Fruit fly (Drosophila melanogaster) whole organism, embryonic: Measurements from ENCODE around the gene mthl14.

Source experiments
- Aef1 ChIP-seq: fragments of 200-800 bp; sonication (Bioruptor generic); IDR thresholded peaks from 3 replicates; pipeline ENCODE4 v1.3.6; 2022; ENCODE audit warnings: missing biosample characterization, missing genetic modification characterization
- Antp ChIP-seq: fragments of 200-800 bp; sonication (Bioruptor generic); optimal IDR thresholded peaks from 3 replicates; lab custom pipeline; 2016; ENCODE audit warnings: missing biosample characterization, missing genetic modification characterization
- Atf6 ChIP-seq: fragments of 200-800 bp; sonication (Bioruptor generic); IDR thresholded peaks from 2 replicates; pipeline ENCODE4 v1.3.6; 2022; ENCODE audit warnings: missing biosample characterization, missing genetic modification characterization
- CG10462 ChIP-seq: fragments of 200-800 bp; sonication (Bioruptor generic); optimal IDR thresholded peaks from 2 replicates; lab custom pipeline; 2016; ENCODE audit warnings: missing biosample characterization, missing genetic modification characterization
- CG10654 ChIP-seq: fragments of 200-800 bp; sonication (Bioruptor generic); optimal IDR thresholded peaks from 2 replicates; lab custom pipeline; 2016; ENCODE audit warnings: missing biosample characterization, missing genetic modification characterization
- CG10959 ChIP-seq: fragments of 200-800 bp; sonication (Bioruptor generic); IDR thresholded peaks from 2 replicates; pipeline ENCODE4 v1.3.6; 2022; ENCODE audit warnings: missing biosample characterization, missing genetic modification characterization
- CG12104 ChIP-seq: fragments of 200-800 bp; sonication (Bioruptor generic); optimal IDR thresholded peaks from 3 replicates; lab custom pipeline; 2016; ENCODE audit warnings: missing biosample characterization, missing genetic modification characterization
- CG12769 ChIP-seq: fragments of 200-800 bp; sonication (Bioruptor generic); optimal IDR thresholded peaks from 2 replicates; lab custom pipeline; 2019; ENCODE audit warnings: missing biosample characterization, mild to moderate bottlenecking, missing genetic modification characterization, moderate library complexity
- CG12942 ChIP-seq: fragments of 200-800 bp; sonication (Bioruptor generic); optimal IDR thresholded peaks from 3 replicates; lab custom pipeline; 2016; ENCODE audit warnings: missing biosample characterization, missing genetic modification characterization
- CG14860 ChIP-seq: fragments of 200-800 bp; sonication (Bioruptor generic); IDR thresholded peaks from 3 replicates; pipeline ENCODE4 v1.3.6; 2022; ENCODE audit warnings: missing biosample characterization, missing genetic modification characterization; ENCODE audit not compliant: partially characterized antibody
- CG1529 ChIP-seq: fragments of 200-800 bp; sonication (Bioruptor generic); optimal IDR thresholded peaks from 3 replicates; lab custom pipeline; 2018; ENCODE audit warnings: missing biosample characterization, missing genetic modification characterization
- CG15479 ChIP-seq: fragments of 200-800 bp; sonication (Bioruptor generic); optimal IDR thresholded peaks from 3 replicates; lab custom pipeline; 2019; ENCODE audit warnings: missing biosample characterization, mild to moderate bottlenecking, missing genetic modification characterization, moderate library complexity
- CG16863 ChIP-seq: fragments of 200-800 bp; sonication (Bioruptor generic); optimal IDR thresholded peaks from 3 replicates; lab custom pipeline; 2016; ENCODE audit warnings: missing biosample characterization, missing genetic modification characterization
- CG17186 ChIP-seq: fragments of 200-800 bp; sonication (Bioruptor generic); optimal IDR thresholded peaks from 3 replicates; lab custom pipeline; 2017; ENCODE audit warnings: missing biosample characterization, missing genetic modification reagents, missing genetic modification characterization
- CG2116 ChIP-seq: fragments of 200-800 bp; sonication (Bioruptor generic); optimal IDR thresholded peaks from 3 replicates; lab custom pipeline; 2018; ENCODE audit warnings: missing biosample characterization, mild to moderate bottlenecking, missing genetic modification characterization
- CG30403 ChIP-seq: fragments of 200-800 bp; sonication (Bioruptor generic); optimal IDR thresholded peaks from 3 replicates; lab custom pipeline; 2016; ENCODE audit warnings: missing biosample characterization, missing genetic modification characterization
- CG3163 ChIP-seq: fragments of 200-800 bp; sonication (Bioruptor generic); optimal IDR thresholded peaks from 3 replicates; lab custom pipeline; 2016; ENCODE audit warnings: missing biosample characterization, missing genetic modification characterization
- CG7987 ChIP-seq: fragments of 200-800 bp; sonication (Bioruptor generic); optimal IDR thresholded peaks from 2 replicates; lab custom pipeline; 2018; ENCODE audit warnings: missing biosample characterization, mild to moderate bottlenecking, missing genetic modification characterization, moderate library complexity
- CG8089 ChIP-seq: fragments of 200-800 bp; sonication (Bioruptor generic); optimal IDR thresholded peaks from 3 replicates; lab custom pipeline; 2016; ENCODE audit warnings: missing biosample characterization, missing genetic modification characterization
- CG8290 ChIP-seq, 3 experiments: fragments of 200-800 bp; sonication (Bioruptor generic); optimal IDR thresholded peaks; 2 replicates each; lab custom pipeline; 2016 to 2019; ENCODE audit warnings: missing biosample characterization in 3 of 3, missing genetic modification characterization in 3 of 3, mild to moderate bottlenecking in 2 of 3, moderate library complexity in 1 of 3
- E2f2 ChIP-seq: fragments of 200-800 bp; sonication (Bioruptor generic); IDR thresholded peaks from 2 replicates; pipeline ENCODE4 v1.3.6; 2022; ENCODE audit warnings: missing biosample characterization, missing genetic modification characterization
- Eip74EF ChIP-seq, 2 experiments: fragments of 200-800 bp in 1 of 2; fragments of >200 bp in 1 of 2; sonication (Bioruptor generic) in 1 of 2; optimal IDR thresholded peaks; 2 replicates each; lab custom pipeline; 2017 to 2019; ENCODE audit warnings: missing biosample characterization in 2 of 2, missing genetic modification characterization in 2 of 2, mild to moderate bottlenecking in 1 of 2, moderate library complexity in 1 of 2
- Elba2 ChIP-seq: fragments of 200-800 bp; sonication (Bioruptor generic); optimal IDR thresholded peaks from 3 replicates; lab custom pipeline; 2016; ENCODE audit warnings: missing biosample characterization, missing genetic modification characterization
- Ets65A ChIP-seq: fragments of 200-800 bp; sonication (Bioruptor generic); peaks from one replicate; lab custom pipeline; 2016; ENCODE audit warnings: missing biosample characterization, missing genetic modification characterization
- Fer3 ChIP-seq: fragments of 200-800 bp; sonication (Bioruptor generic); optimal IDR thresholded peaks from 2 replicates; lab custom pipeline; 2018; ENCODE audit warnings: missing biosample characterization, mild to moderate bottlenecking, missing genetic modification characterization, moderate library complexity
- H15 ChIP-seq: fragments of 200-800 bp; sonication (Bioruptor generic); IDR thresholded peaks from 3 replicates; pipeline ENCODE4 v1.3.6; 2022; ENCODE audit warnings: missing biosample characterization, missing genetic modification characterization
- Hr3 ChIP-seq: fragments of 200-800 bp; sonication (Bioruptor generic); optimal IDR thresholded peaks from 3 replicates; lab custom pipeline; 2016; ENCODE audit warnings: missing biosample characterization, missing genetic modification characterization
- Hr78 ChIP-seq, 2 experiments: fragments of 200-800 bp in 1 of 2; fragments of >200 bp in 1 of 2; sonication (Bioruptor generic) in 1 of 2; optimal IDR thresholded peaks; 2 replicates each; lab custom pipeline; 2017 to 2019; ENCODE audit warnings: missing biosample characterization in 2 of 2, missing genetic modification characterization in 2 of 2, mild to moderate bottlenecking in 1 of 2, moderate library complexity in 1 of 2
- Jarid2 ChIP-seq: fragments of 200-800 bp; sonication (Bioruptor generic); optimal IDR thresholded peaks from 3 replicates; lab custom pipeline; 2017; ENCODE audit warnings: mild to moderate bottlenecking, missing biosample characterization, missing genetic modification reagents, missing genetic modification characterization
- MBD-R2 ChIP-seq: fragments of 200-800 bp; sonication (Bioruptor generic); IDR thresholded peaks from 2 replicates; pipeline ENCODE4 v1.3.6; 2022; ENCODE audit warnings: missing biosample characterization, missing genetic modification characterization
- Nf-YB ChIP-seq: fragments of 200-800 bp; sonication (Bioruptor generic); optimal IDR thresholded peaks from 3 replicates; lab custom pipeline; 2019; ENCODE audit warnings: missing biosample characterization, mild to moderate bottlenecking, missing genetic modification characterization, moderate library complexity
- Sry-δ ChIP-seq: fragments of 200-800 bp; sonication (Bioruptor generic); optimal IDR thresholded peaks from 2 replicates; lab custom pipeline; 2016; ENCODE audit warnings: missing biosample characterization, missing genetic modification characterization
- Vsx1 ChIP-seq: fragments of 200-800 bp; sonication (Bioruptor generic); optimal IDR thresholded peaks from 2 replicates; lab custom pipeline; 2017; ENCODE audit warnings: missing biosample characterization, mild to moderate bottlenecking, missing genetic modification characterization, missing genetic modification reagents
- YL-1 ChIP-seq: fragments of 200-800 bp; sonication (Bioruptor generic); optimal IDR thresholded peaks from 3 replicates; lab custom pipeline; 2017; ENCODE audit warnings: missing biosample characterization, mild to moderate bottlenecking, missing genetic modification characterization
- br ChIP-seq: fragments of >200 bp; optimal IDR thresholded peaks from 2 replicates; lab custom pipeline; 2017
- bsh ChIP-seq, 2 experiments: fragments of 200-800 bp; sonication (Bioruptor generic); optimal IDR thresholded peaks; 2 replicates each; lab custom pipeline; 2017 to 2018; ENCODE audit warnings: mild to moderate bottlenecking in 2 of 2, missing biosample characterization in 2 of 2, missing genetic modification characterization in 2 of 2, moderate library complexity in 1 of 2
- btn ChIP-seq: fragments of 200-800 bp; sonication (Bioruptor generic); optimal IDR thresholded peaks from 2 replicates; lab custom pipeline; 2016; ENCODE audit warnings: missing biosample characterization, missing genetic modification characterization
- dysf ChIP-seq: fragments of 200-800 bp; sonication (Bioruptor generic); IDR thresholded peaks from 3 replicates; pipeline ENCODE4 v1.3.6; 2022; ENCODE audit warnings: missing biosample characterization, missing genetic modification characterization
- gce ChIP-seq: fragments of 200-800 bp; sonication (Bioruptor generic); IDR thresholded peaks from 3 replicates; pipeline ENCODE4 v1.3.6; 2022; ENCODE audit warnings: missing biosample characterization, missing genetic modification characterization
- jigr1 ChIP-seq: fragments of 200-800 bp; sonication (Bioruptor generic); IDR thresholded peaks from 3 replicates; pipeline ENCODE4 v1.3.6; 2022; ENCODE audit warnings: missing biosample characterization, missing genetic modification characterization
- ken ChIP-seq: fragments of 200-800 bp; sonication (Bioruptor generic); IDR thresholded peaks from 3 replicates; pipeline ENCODE4 v1.3.6; 2022; ENCODE audit warnings: missing biosample characterization, missing genetic modification characterization
- nmo ChIP-seq: fragments of 200-800 bp; sonication (Bioruptor generic); optimal IDR thresholded peaks from 2 replicates; lab custom pipeline; 2018; ENCODE audit warnings: missing biosample characterization, mild to moderate bottlenecking, missing genetic modification characterization, moderate library complexity
- nom ChIP-seq: fragments of 200-800 bp; sonication (Bioruptor generic); optimal IDR thresholded peaks from 2 replicates; lab custom pipeline; 2017; ENCODE audit warnings: missing biosample characterization, missing genetic modification characterization, mild to moderate bottlenecking, moderate library complexity, missing genetic modification reagents
- pho ChIP-seq: fragments of 200-800 bp; sonication (Bioruptor generic); optimal IDR thresholded peaks from 2 replicates; lab custom pipeline; 2016; ENCODE audit warnings: missing biosample characterization, missing genetic modification characterization
- pum ChIP-seq: fragments of 200-800 bp; sonication (Bioruptor generic); optimal IDR thresholded peaks from 2 replicates; lab custom pipeline; 2016; ENCODE audit warnings: missing biosample characterization, missing genetic modification characterization
- scrt ChIP-seq: fragments of 200-800 bp; sonication (Bioruptor generic); optimal IDR thresholded peaks from 2 replicates; lab custom pipeline; 2018; ENCODE audit warnings: missing biosample characterization, mild to moderate bottlenecking, missing genetic modification characterization, moderate library complexity
- ttk ChIP-seq: fragments of 200-800 bp; sonication (Bioruptor generic); IDR thresholded peaks from 2 replicates; pipeline ENCODE4 v2.1.2; 2022; ENCODE audit warnings: missing biosample characterization, missing genetic modification characterization
- tup ChIP-seq: fragments of 200-800 bp; sonication (Bioruptor generic); optimal IDR thresholded peaks from 2 replicates; lab custom pipeline; 2016; ENCODE audit warnings: missing biosample characterization, mild to moderate bottlenecking, missing genetic modification characterization, moderate library complexity
- usp ChIP-seq: fragments of >200 bp; optimal IDR thresholded peaks from 2 replicates; lab custom pipeline; 2017; ENCODE audit warnings: missing biosample characterization, missing genetic modification characterization
- zen2 ChIP-seq: fragments of 200-800 bp; sonication (Bioruptor generic); IDR thresholded peaks from 3 replicates; pipeline ENCODE4 v1.3.6; 2022; ENCODE audit warnings: missing biosample characterization, missing genetic modification characterization; ENCODE audit not compliant: partially characterized antibody

mthl14 gene

dm6 chr3L:246644-247199, 569 bp upstream of the mthl14 start (continued):
- TF ChIP-seq CG10959 (GFP tag; lab: Robert Waterston, UW), result no peak
- no peak for TF ChIP-seq Vsx1 (GFP tag; lab: Kevin White, UChicago)
- no peak for TF ChIP-seq scrt (GFP tag; lab: Kevin White, UChicago)
- TF ChIP-seq CG8290 (GFP tag; optimal IDR thresholded peaks at IDR 0.05; lab: Kevin White, UChicago), result peak; percentile 53
- TF ChIP-seq CG8290 (tag; optimal IDR thresholded peaks at IDR 0.05; lab: Kevin White, UChicago), result no peak
- peak; percentile 31 for TF ChIP-seq CG10654 (GFP tag; lab: Kevin White, UChicago)
- peak; percentile 27; the same call in 1 of the 3 replicates for TF ChIP-seq Aef1 (GFP tag; lab: Robert Waterston, UW)
- TF ChIP-seq Elba2 (GFP tag; lab: Kevin White, UChicago), result no peak
- no peak for TF ChIP-seq ttk (GFP tag; lab: Robert Waterston, UW)
- no peak for TF ChIP-seq btn (GFP tag; lab: Kevin White, UChicago)
- no peak for TF ChIP-seq CG10462 (GFP tag; lab: Kevin White, UChicago)
- TF ChIP-seq CG12104, result no peak
- TF ChIP-seq E2f2 (GFP tag; lab: Robert Waterston, UW), result peak; percentile 94
- no peak for TF ChIP-seq br
- TF ChIP-seq dysf (GFP tag; lab: Robert Waterston, UW), result peak; percentile 53; the same call in 2 of the 3 replicates
- peak; percentile 67 for TF ChIP-seq CG17186 (GFP tag; lab: Kevin White, UChicago)
- TF ChIP-seq Nf-YB (GFP tag; lab: Kevin White, UChicago), result peak; percentile 98
- peak; percentile 26 for TF ChIP-seq CG16863 (GFP tag; lab: Kevin White, UChicago)
- peak; percentile 41; the same call in 2 of the 3 replicates for TF ChIP-seq zen2
- TF ChIP-seq gce (GFP tag; lab: Robert Waterston, UW), result 0 out of 3 replicates have a peak, but pooled peaks have one; percentile 52
- no peak for TF ChIP-seq bsh (GFP tag; optimal IDR thresholded peaks at IDR 0.05; lab: Kevin White, UChicago)
- peak; percentile 96 for TF ChIP-seq Ets65A (GFP tag; lab: Kevin White, UChicago)
- TF ChIP-seq nom (GFP tag; lab: Kevin White, UChicago), result peak; percentile 26
- peak; percentile 73 for TF ChIP-seq pho (GFP tag; lab: Kevin White, UChicago)
- peak; percentile 55 for TF ChIP-seq MBD-R2 (GFP tag; lab: Robert Waterston, UW)
- no peak for TF ChIP-seq Fer3 (tag; lab: Kevin White, UChicago)
- TF ChIP-seq H15 (GFP tag; lab: Robert Waterston, UW), result 0 out of 3 replicates have a peak, but pooled peaks have one; percentile 40
- no peak for TF ChIP-seq CG1529
- TF ChIP-seq CG3163 (GFP tag; lab: Kevin White, UChicago), result no peak
- peak; percentile 77 for TF ChIP-seq Sry-δ (GFP tag; lab: Kevin White, UChicago)
- TF ChIP-seq usp (GFP tag; lab: Kevin White, UChicago), result no peak
- peak; percentile 46 for TF ChIP-seq CG30403 (GFP tag; lab: Kevin White, UChicago)
- peak; percentile 47; the same call in 1 of the 3 replicates for TF ChIP-seq ken (GFP tag; lab: Robert Waterston, UW)
- TF ChIP-seq YL-1 (GFP tag; lab: Kevin White, UChicago), result peak; percentile 91
- no peak for TF ChIP-seq jigr1 (GFP tag; lab: Robert Waterston, UW)
- TF ChIP-seq CG2116 (GFP tag; lab: Kevin White, UChicago), result peak; percentile 100
- TF ChIP-seq pum, result peak; percentile 19
- peak; percentile 2 for TF ChIP-seq Hr3 (GFP tag; lab: Kevin White, UChicago)
- TF ChIP-seq tup (GFP tag; lab: Kevin White, UChicago), result no peak
- no peak for TF ChIP-seq CG12769
- no peak for TF ChIP-seq Hr78 (GFP tag; optimal IDR thresholded peaks at IDR 0.05; lab: Kevin White, UChicago)
- peak; percentile 83 for TF ChIP-seq CG7987 (GFP tag; lab: Kevin White, UChicago)
- TF ChIP-seq Antp, result peak; percentile 52
- peak; percentile 76 for TF ChIP-seq CG15479 (GFP tag; lab: Kevin White, UChicago)
- no peak for TF ChIP-seq Jarid2 (GFP tag; lab: Kevin White, UChicago)
- peak; percentile 67 for TF ChIP-seq CG14860 (GFP tag; lab: Robert Waterston, UW)
- TF ChIP-seq Eip74EF (GFP tag; optimal IDR thresholded peaks at IDR 0.05; lab: Kevin White, UChicago), result no peak
- TF ChIP-seq Atf6 (GFP tag; lab: Robert Waterston, UW), result no peak
- TF ChIP-seq nmo (GFP tag; lab: Kevin White, UChicago), result peak; percentile 64
- peak; percentile 1 for TF ChIP-seq CG8089 (GFP tag; lab: Kevin White, UChicago)
- no peak for TF ChIP-seq CG12942
